Worm (Caenorhabditis elegans): Measurements from ENCODE around the gene str-187.

- TF ChIP-seq nhr-11 (tag; optimal IDR thresholded peaks at IDR 0.05): no peak
- TF ChIP-seq fkh-10 (GFP tag; optimal IDR thresholded peaks at IDR 0.05): no peak
- TF ChIP-seq ama-1 (optimal IDR thresholded peaks at IDR 0.05): no peak
- TF ChIP-seq ceh-2 (tag; optimal IDR thresholded peaks at IDR 0.05): no peak
- TF ChIP-seq ceh-18 (tag; optimal IDR thresholded peaks at IDR 0.05): no peak
- TF ChIP-seq ceh-9 (tag; optimal IDR thresholded peaks at IDR 0.05): no peak
- TF ChIP-seq ceh-14 (tag; optimal IDR thresholded peaks at IDR 0.05): no peak
- TF ChIP-seq hlh-30 (tag; optimal IDR thresholded peaks at IDR 0.05; ENCODE audit: insufficient read depth): no peak
- TF ChIP-seq gmeb-2 (tag; optimal IDR thresholded peaks at IDR 0.05): no peak
- no peak for TF ChIP-seq hlh-6 (tag; optimal IDR thresholded peaks at IDR 0.05)
- no peak for TF ChIP-seq ceh-30 (tag; optimal IDR thresholded peaks at IDR 0.05)
- TF ChIP-seq tbx-2 (tag; optimal IDR thresholded peaks at IDR 0.05): no peak
- no peak for TF ChIP-seq F13H6.1 (tag; optimal IDR thresholded peaks at IDR 0.05)
- TF ChIP-seq odd-2 (tag; optimal IDR thresholded peaks at IDR 0.05): no peak
Observed at ce11 chrIV:17279592-17280440, 14.4 kb downstream of the str-187 start.
